Fruit fly (Drosophila melanogaster): ENCODE measurements around the gene Jhbp16.

- TF ChIP-seq CG8478 (optimal IDR thresholded peaks at IDR 0.05) (no peak), CTCF (optimal IDR thresholded peaks at IDR 0.05) (no peak)
These were observed 24.4 kb downstream of the Jhbp16 start for dm6 chr3R:21688596-21688995.

All from S2 (cell line).